Worm (Caenorhabditis elegans) whole organism, L4/young adult: ENCODE results near the gene R09A1.3.

Experiments used
- W03F9.2 ChIP-seq: fragments of 150-350 bp; optimal IDR thresholded peaks from 2 replicates; lab custom pipeline; 2014; ENCODE audit warnings: missing biosample characterization, missing genetic modification characterization
- dao-5 ChIP-seq: sonication (generic microtip); optimal IDR thresholded peaks from 2 replicates; lab custom pipeline; 2016; ENCODE audit warnings: missing genotype, missing genetic modification characterization, moderate library complexity, missing compliant biosample characterization
- him-1 ChIP-seq: sonication (generic microtip); optimal IDR thresholded peaks from 2 replicates; lab custom pipeline; 2016; ENCODE audit warnings: missing genotype, missing genetic modification reagents, missing genetic modification characterization, missing compliant biosample characterization

ce11 chrV:1074946-1075345 lies 48.1 kb upstream of the R09A1.3 start, which contains the start of gene K10C9.1:
- TF ChIP-seq him-1, result no peak
- no peak for TF ChIP-seq dao-5 (tag; lab: Kevin White, UChicago)
- no peak for TF ChIP-seq W03F9.2 (tag; lab: Kevin White, UChicago)
